Fruit fly (Drosophila melanogaster) whole organism, embryonic: ENCODE measurements around the gene Kdm2.
A peak's percentile ranks its signal among the peaks of the same experiment; 100 is the strongest.

ENCODE experiments used
- Abd-B ChIP-seq: fragments of 200-800 bp; sonication (Bioruptor generic); optimal IDR thresholded peaks from 2 replicates; lab custom pipeline; 2018; ENCODE audit warnings: missing biosample characterization, mild to moderate bottlenecking, missing genetic modification characterization, moderate library complexity
- Atf-2 ChIP-seq: fragments of 200-800 bp; sonication (Bioruptor generic); optimal IDR thresholded peaks from 2 replicates; lab custom pipeline; 2016; ENCODE audit warnings: missing biosample characterization, missing genetic modification characterization
- B-H1 ChIP-seq: fragments of 200-800 bp; sonication (Bioruptor generic); IDR thresholded peaks from 3 replicates; pipeline ENCODE4 v1.3.6; 2022; ENCODE audit warnings: missing biosample characterization, missing genetic modification characterization
- BEAF-32 ChIP-seq: fragments of 200-800 bp; sonication (Bioruptor generic); optimal IDR thresholded peaks from 3 replicates; lab custom pipeline; 2017; ENCODE audit warnings: missing biosample characterization, missing genetic modification characterization, mild to moderate bottlenecking, moderate library complexity, missing genetic modification reagents
- CG10543 ChIP-seq: fragments of 200-800 bp; sonication (Bioruptor generic); optimal IDR thresholded peaks from 3 replicates; lab custom pipeline; 2017; ENCODE audit warnings: missing biosample characterization, mild to moderate bottlenecking, missing genetic modification characterization, moderate library complexity
- CG12769 ChIP-seq: fragments of 200-800 bp; sonication (Bioruptor generic); optimal IDR thresholded peaks from 2 replicates; lab custom pipeline; 2019; ENCODE audit warnings: missing biosample characterization, mild to moderate bottlenecking, missing genetic modification characterization, moderate library complexity
- CG14050 ChIP-seq: fragments of 200-800 bp; sonication (Bioruptor generic); IDR thresholded peaks from 3 replicates; pipeline ENCODE4 v1.3.6; 2022; ENCODE audit warnings: missing biosample characterization, missing genetic modification characterization
- CG14667 ChIP-seq: fragments of 200-800 bp; sonication (Bioruptor generic); IDR thresholded peaks from 2 replicates; pipeline ENCODE4 v1.3.6; 2022; ENCODE audit warnings: missing biosample characterization, missing genetic modification characterization
- CG15479 ChIP-seq: fragments of 200-800 bp; sonication (Bioruptor generic); optimal IDR thresholded peaks from 3 replicates; lab custom pipeline; 2019; ENCODE audit warnings: missing biosample characterization, mild to moderate bottlenecking, missing genetic modification characterization, moderate library complexity
- CG15514 ChIP-seq: fragments of 200-800 bp; sonication (Bioruptor generic); optimal IDR thresholded peaks from 3 replicates; lab custom pipeline; 2017; ENCODE audit warnings: missing biosample characterization, missing genetic modification characterization, mild to moderate bottlenecking, moderate library complexity, missing genetic modification reagents
- CG17829 ChIP-seq: fragments of 200-800 bp; optimal IDR thresholded peaks from 2 replicates; lab custom pipeline; 2019; ENCODE audit warnings: missing biosample characterization, mild to moderate bottlenecking, missing genetic modification characterization, moderate library complexity
- CG30431 ChIP-seq: fragments of 200-800 bp; sonication (Bioruptor generic); optimal IDR thresholded peaks from 2 replicates; lab custom pipeline; 2017; ENCODE audit warnings: missing biosample characterization, missing genetic modification characterization
- CG33213 ChIP-seq: fragments of 200-800 bp; sonication (Bioruptor generic); optimal IDR thresholded peaks from 3 replicates; lab custom pipeline; 2016; ENCODE audit warnings: missing biosample characterization, missing genetic modification characterization
- CG34376 ChIP-seq: fragments of 200-800 bp; sonication (Bioruptor generic); optimal IDR thresholded peaks from 2 replicates; lab custom pipeline; 2018; ENCODE audit warnings: missing biosample characterization, mild to moderate bottlenecking, missing genetic modification characterization
- CG7839 ChIP-seq: fragments of 200-800 bp; sonication (Bioruptor generic); optimal IDR thresholded peaks from 3 replicates; lab custom pipeline; 2018; ENCODE audit warnings: missing biosample characterization, mild to moderate bottlenecking, missing genetic modification characterization, moderate library complexity
- CG9215 ChIP-seq: fragments of 200-800 bp; sonication (Bioruptor generic); IDR thresholded peaks from 2 replicates; pipeline ENCODE4 v1.3.6; 2022; ENCODE audit warnings: missing biosample characterization, missing genetic modification characterization
- CHES-1-like ChIP-seq: fragments of 200-800 bp; sonication (Bioruptor generic); optimal IDR thresholded peaks from 2 replicates; lab custom pipeline; 2016; ENCODE audit warnings: missing biosample characterization, missing genetic modification characterization
- CrebB ChIP-seq: fragments of 200-800 bp; sonication (Bioruptor generic); optimal IDR thresholded peaks from 3 replicates; lab custom pipeline; 2018; ENCODE audit warnings: missing biosample characterization, mild to moderate bottlenecking, missing genetic modification characterization
- Deaf1 ChIP-seq: fragments of 200-800 bp; optimal IDR thresholded peaks from 3 replicates; lab custom pipeline; 2019; ENCODE audit warnings: missing biosample characterization, mild to moderate bottlenecking, missing genetic modification characterization, moderate library complexity
- Kr ChIP-seq: fragments of 200-800 bp; sonication (Bioruptor generic); optimal IDR thresholded peaks from 2 replicates; lab custom pipeline; 2017; ENCODE audit warnings: missing biosample characterization, mild to moderate bottlenecking, missing genetic modification characterization
- Mad ChIP-seq: fragments of 200-800 bp; sonication (Bioruptor generic); optimal IDR thresholded peaks from 2 replicates; lab custom pipeline; 2016; ENCODE audit warnings: missing biosample characterization, missing genetic modification characterization
- Med ChIP-seq: fragments of 200-800 bp; sonication (Bioruptor generic); peaks from one replicate; lab custom pipeline; 2016; ENCODE audit warnings: missing biosample characterization, missing genetic modification characterization, mild to moderate bottlenecking, inconsistent platforms, moderate library complexity
- Opbp ChIP-seq: fragments of 200-800 bp; sonication (Bioruptor generic); IDR thresholded peaks from 3 replicates; pipeline ENCODE4 v1.3.6; 2022; ENCODE audit warnings: missing biosample characterization, missing genetic modification characterization; ENCODE audit not compliant: partially characterized antibody
- Six4 ChIP-seq: fragments of 200-800 bp; sonication (Bioruptor generic); optimal IDR thresholded peaks from 2 replicates; lab custom pipeline; 2016; ENCODE audit warnings: missing biosample characterization, missing genetic modification characterization
- Sox102F ChIP-seq: fragments of 200-800 bp; sonication (Bioruptor generic); optimal IDR thresholded peaks from 2 replicates; lab custom pipeline; 2018; ENCODE audit warnings: missing biosample characterization, mild to moderate bottlenecking, missing genetic modification characterization, moderate library complexity
- Taf1 ChIP-seq: fragments of 200-800 bp; sonication (Bioruptor generic); IDR thresholded peaks from 2 replicates; pipeline ENCODE4 v1.3.6; 2022; ENCODE audit warnings: missing biosample characterization, missing genetic modification characterization
- aop ChIP-seq: fragments of 200-800 bp; sonication (Bioruptor generic); IDR thresholded peaks from 2 replicates; pipeline ENCODE4 v1.3.6; 2022; ENCODE audit warnings: missing biosample characterization, missing genetic modification characterization
- ato ChIP-seq: fragments of 200-800 bp; sonication (Bioruptor generic); IDR thresholded peaks from 2 replicates; pipeline ENCODE4 v1.3.6; 2022; ENCODE audit warnings: missing biosample characterization, missing genetic modification characterization; ENCODE audit not compliant: partially characterized antibody
- bowl ChIP-seq: fragments of 200-800 bp; sonication (Bioruptor generic); IDR thresholded peaks from 2 replicates; pipeline ENCODE4 v1.3.6; 2022; ENCODE audit warnings: missing biosample characterization, missing genetic modification characterization
- cg ChIP-seq: fragments of 200-800 bp; sonication (Bioruptor generic); optimal IDR thresholded peaks from 3 replicates; lab custom pipeline; 2019; ENCODE audit warnings: missing biosample characterization, mild to moderate bottlenecking, missing genetic modification characterization, moderate library complexity
- chn ChIP-seq: fragments of 200-800 bp; sonication (Bioruptor generic); optimal IDR thresholded peaks from 2 replicates; lab custom pipeline; 2016; ENCODE audit warnings: missing biosample characterization, missing genetic modification characterization
- dan ChIP-seq: fragments of 200-800 bp; sonication (Bioruptor generic); IDR thresholded peaks from 2 replicates; pipeline ENCODE4 v1.3.6; 2022; ENCODE audit warnings: missing biosample characterization, missing genetic modification characterization
- gce ChIP-seq: fragments of 200-800 bp; sonication (Bioruptor generic); IDR thresholded peaks from 3 replicates; pipeline ENCODE4 v1.3.6; 2022; ENCODE audit warnings: missing biosample characterization, missing genetic modification characterization
- gcm2 ChIP-seq: fragments of 200-800 bp; sonication (Bioruptor generic); optimal IDR thresholded peaks from 2 replicates; lab custom pipeline; 2016; ENCODE audit warnings: missing biosample characterization, missing genetic modification characterization
- gfzf ChIP-seq: fragments of 200-800 bp; sonication (Bioruptor generic); optimal IDR thresholded peaks from 2 replicates; lab custom pipeline; 2016; ENCODE audit warnings: missing biosample characterization, mild to moderate bottlenecking, missing genetic modification characterization, moderate library complexity
- grau ChIP-seq: fragments of 200-800 bp; optimal IDR thresholded peaks from 3 replicates; lab custom pipeline; 2019; ENCODE audit warnings: missing biosample characterization, mild to moderate bottlenecking, missing genetic modification characterization, moderate library complexity
- hbn ChIP-seq: fragments of 200-800 bp; sonication (Bioruptor generic); IDR thresholded peaks from 2 replicates; pipeline ENCODE4 v1.3.6; 2022; ENCODE audit warnings: missing biosample characterization, missing genetic modification characterization; ENCODE audit not compliant: partially characterized antibody
- her ChIP-seq: fragments of 200-800 bp; sonication (Bioruptor generic); optimal IDR thresholded peaks from 2 replicates; lab custom pipeline; 2016; ENCODE audit warnings: missing biosample characterization, missing genetic modification characterization
- insv ChIP-seq, 2 experiments: fragments of 200-800 bp; sonication (Bioruptor generic); optimal IDR thresholded peaks; 3 replicates each; lab custom pipeline; 2016 to 2018; ENCODE audit warnings: missing biosample characterization in 2 of 2, missing genetic modification characterization in 2 of 2
- kah ChIP-seq: fragments of 200-800 bp; sonication (Bioruptor generic); optimal IDR thresholded peaks from 2 replicates; lab custom pipeline; 2018; ENCODE audit warnings: missing biosample characterization, mild to moderate bottlenecking, missing genetic modification characterization
- kay ChIP-seq: fragments of 200-800 bp; sonication (Bioruptor generic); optimal IDR thresholded peaks from 2 replicates; lab custom pipeline; 2016; ENCODE audit warnings: missing biosample characterization, missing genetic modification characterization
- klu ChIP-seq: fragments of 200-800 bp; sonication (Bioruptor generic); IDR thresholded peaks from 2 replicates; pipeline ENCODE4 v1.3.6; 2022; ENCODE audit warnings: missing biosample characterization, missing genetic modification characterization
- knrl ChIP-seq: fragments of 200-800 bp; sonication (Bioruptor generic); IDR thresholded peaks from 3 replicates; pipeline ENCODE4 v1.3.6; 2022; ENCODE audit warnings: missing biosample characterization, missing genetic modification characterization; ENCODE audit not compliant: partially characterized antibody
- lilli ChIP-seq: fragments of 200-800 bp; sonication (Bioruptor generic); optimal IDR thresholded peaks from 3 replicates; lab custom pipeline; 2016; ENCODE audit warnings: missing biosample characterization, missing genetic modification characterization
- mam ChIP-seq: fragments of 200-800 bp; sonication (Bioruptor generic); optimal IDR thresholded peaks from 3 replicates; lab custom pipeline; 2016; ENCODE audit warnings: missing biosample characterization, missing genetic modification characterization
- onecut ChIP-seq: fragments of 200-800 bp; sonication (Bioruptor generic); IDR thresholded peaks from 2 replicates; pipeline ENCODE4 v1.3.6; 2022; ENCODE audit warnings: missing biosample characterization, missing genetic modification characterization
- pnt ChIP-seq: fragments of 200-800 bp; sonication (Bioruptor generic); optimal IDR thresholded peaks from 3 replicates; lab custom pipeline; 2016; ENCODE audit warnings: missing biosample characterization, missing genetic modification characterization
- pzg ChIP-seq: fragments of 200-800 bp; sonication (Bioruptor generic); optimal IDR thresholded peaks from 3 replicates; lab custom pipeline; 2018; ENCODE audit warnings: missing biosample characterization, mild to moderate bottlenecking, missing genetic modification characterization, moderate library complexity
- sens-2 ChIP-seq: fragments of 200-800 bp; sonication (Bioruptor generic); IDR thresholded peaks from 2 replicates; pipeline ENCODE4 v1.3.6; 2022; ENCODE audit warnings: missing biosample characterization, missing genetic modification characterization
- tgo ChIP-seq: fragments of 200-800 bp; sonication (Bioruptor generic); IDR thresholded peaks from 3 replicates; pipeline ENCODE4 v1.3.6; 2022; ENCODE audit warnings: missing biosample characterization, missing genetic modification characterization
- tna ChIP-seq: fragments of 200-800 bp; sonication (Bioruptor generic); IDR thresholded peaks from 2 replicates; pipeline ENCODE4 v1.3.6; 2022; ENCODE audit warnings: missing biosample characterization, missing genetic modification characterization; ENCODE audit not compliant: partially characterized antibody

Kdm2 gene

DNA sequence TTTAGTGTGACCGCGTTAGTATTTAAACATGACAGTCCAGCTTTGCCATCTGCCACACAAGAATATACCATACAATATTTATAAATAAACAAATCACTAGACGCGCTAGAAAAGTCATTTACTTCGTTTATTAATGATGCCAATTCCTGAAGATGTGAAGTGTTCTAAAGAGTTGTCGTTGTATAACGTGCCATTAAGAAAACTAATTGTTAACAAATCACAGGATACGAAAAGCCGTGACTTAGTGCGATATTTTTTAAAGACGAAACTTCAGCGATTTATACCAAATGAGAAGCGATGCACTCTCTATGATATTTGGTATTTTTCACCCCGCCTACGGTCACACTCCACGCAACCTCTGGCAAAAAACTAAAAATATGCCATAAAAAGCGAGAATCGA lies 12.8 kb upstream of the Kdm2 start, which contains the start of gene neur (continued):
- peak; percentile 35 for TF ChIP-seq lilli (GFP tag; lab: Kevin White, UChicago)
- TF ChIP-seq CG9215 (GFP tag; lab: Robert Waterston, UW), result 0 out of 2 replicates have a peak, but pooled peaks have one; percentile 8
- TF ChIP-seq Kr (GFP tag; lab: Kevin White, UChicago), result no peak
- TF ChIP-seq chn (GFP tag; lab: Kevin White, UChicago), result peak; percentile 27
- no peak for TF ChIP-seq kay (GFP tag; lab: Kevin White, UChicago)
- no peak for TF ChIP-seq CG14050 (GFP tag; lab: Robert Waterston, UW)
- peak; percentile 86 for TF ChIP-seq Med
- TF ChIP-seq CG14667 (GFP tag; lab: Robert Waterston, UW), result no peak
- no peak for TF ChIP-seq Sox102F (GFP tag; lab: Kevin White, UChicago)
- TF ChIP-seq CHES-1-like (GFP tag; lab: Kevin White, UChicago), result peak; percentile 21
- no peak for TF ChIP-seq aop
- TF ChIP-seq grau (tag; lab: Kevin White, UChicago), result peak; percentile 34
- TF ChIP-seq Deaf1 (tag; lab: Kevin White, UChicago), result peak; percentile 26
- peak; percentile 82 for TF ChIP-seq knrl (GFP tag; lab: Robert Waterston, UW)
- no peak for TF ChIP-seq tna
- no peak for TF ChIP-seq gcm2 (GFP tag; lab: Kevin White, UChicago)
- TF ChIP-seq tgo (GFP tag; lab: Robert Waterston, UW), result peak; percentile 29; the same call in 2 of the 3 replicates
- TF ChIP-seq B-H1 (GFP tag; lab: Robert Waterston, UW), result no peak
- no peak for TF ChIP-seq CG7839 (tag; lab: Kevin White, UChicago)
- no peak for TF ChIP-seq pnt
- TF ChIP-seq CG17829 (tag; lab: Kevin White, UChicago), result peak; percentile 84
- TF ChIP-seq Taf1 (GFP tag; lab: Robert Waterston, UW), result no peak
- peak; percentile 77 for TF ChIP-seq pzg (GFP tag; lab: Kevin White, UChicago)
- TF ChIP-seq klu (GFP tag; lab: Robert Waterston, UW), result no peak
- peak; percentile 58; the same call in 1 of the 2 replicates for TF ChIP-seq ato (GFP tag; lab: Robert Waterston, UW)
- peak; percentile 18 for TF ChIP-seq CrebB
- no peak for TF ChIP-seq CG30431 (GFP tag; lab: Kevin White, UChicago)
- peak; percentile 64 for TF ChIP-seq CG33213 (GFP tag; lab: Kevin White, UChicago)
- TF ChIP-seq hbn (GFP tag; lab: Robert Waterston, UW), result 0 out of 2 replicates have a peak, but pooled peaks have one; percentile 18
- TF ChIP-seq Opbp (GFP tag; lab: Robert Waterston, UW), result peak; percentile 78
- TF ChIP-seq Six4, result no peak
- TF ChIP-seq bowl (GFP tag; lab: Robert Waterston, UW), result no peak
- no peak for TF ChIP-seq Mad (GFP tag; lab: Kevin White, UChicago)
- TF ChIP-seq gce (GFP tag; lab: Robert Waterston, UW), result no peak
- TF ChIP-seq CG10543 (GFP tag; lab: Kevin White, UChicago), result no peak
- no peak for TF ChIP-seq her (GFP tag; lab: Kevin White, UChicago)
- no peak for TF ChIP-seq CG15479 (GFP tag; lab: Kevin White, UChicago)
- TF ChIP-seq, all 482 proteins: peak for 148

DNA sequence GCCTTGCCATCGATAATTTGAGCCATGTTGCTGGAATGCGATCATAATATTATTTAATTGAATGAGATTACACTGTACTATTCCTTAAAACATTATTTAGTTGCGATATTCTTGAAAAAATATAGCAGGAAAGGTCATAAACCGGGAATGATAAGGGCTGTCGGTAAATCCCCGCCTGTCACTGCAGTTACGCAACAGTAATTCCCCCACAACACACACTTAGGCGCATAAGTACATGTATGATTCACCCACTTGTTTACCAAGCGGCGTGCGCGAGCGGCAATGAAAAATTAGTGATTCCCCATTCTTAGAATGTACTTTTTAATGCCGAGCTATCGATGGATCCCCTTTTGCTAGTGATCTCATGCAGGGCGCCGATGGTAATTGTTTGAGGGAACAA lies 8.7 kb upstream of the Kdm2 start:
- TF ChIP-seq gfzf (GFP tag; lab: Kevin White, UChicago) (peak; percentile 11), sens-2 (GFP tag; lab: Robert Waterston, UW) (no peak), Atf-2 (GFP tag; lab: Kevin White, UChicago) (no peak), CG34376 (peak; percentile 74), mam (GFP tag; lab: Kevin White, UChicago) (no peak), CG12769 (tag; lab: Kevin White, UChicago) (peak; percentile 36), Opbp (GFP tag; lab: Robert Waterston, UW) (no peak), kah (GFP tag; lab: Kevin White, UChicago) (peak; percentile 50), BEAF-32 (GFP tag; lab: Kevin White, UChicago) (peak; percentile 1), cg (GFP tag; lab: Kevin White, UChicago) (peak; percentile 2), Abd-B (GFP tag; lab: Kevin White, UChicago) (no peak), CG15514 (no peak), onecut (GFP tag; lab: Robert Waterston, UW) (no peak), lilli (GFP tag; lab: Kevin White, UChicago) (no peak), insv (GFP tag; optimal IDR thresholded peaks at IDR 0.05; lab: Kevin White, UChicago) (no peak), dan (GFP tag; lab: Robert Waterston, UW) (no peak)
